Worm (Caenorhabditis elegans) whole organism, L1 larva: Measurements from ENCODE around the gene rpn-1.

Experiments
- ama-1 ChIP-seq: fragments of 150-350 bp; optimal IDR thresholded peaks from 2 replicates; lab custom pipeline; 2014
- blmp-1 ChIP-seq: fragments of 150-350 bp; optimal IDR thresholded peaks from 2 replicates; lab custom pipeline; 2014; ENCODE audit warnings: missing biosample characterization, missing genetic modification characterization
- dpl-1 ChIP-seq, 3 experiments: fragments of 150-350 bp in 2 of 3; sonication (generic microtip) in 1 of 3; optimal IDR thresholded peaks; 2 replicates each; lab custom pipeline; 2014 to 2017; ENCODE audit warnings: missing biosample characterization in 3 of 3, missing genetic modification characterization in 3 of 3, missing genetic modification reagents in 3 of 3
- elt-2 ChIP-seq: sonication (generic microtip); optimal IDR thresholded peaks from 2 replicates; lab custom pipeline; 2016; ENCODE audit warnings: missing genetic modification characterization, mild to moderate bottlenecking, inconsistent platforms, missing compliant biosample characterization, missing genetic modification reagents
- fos-1 ChIP-seq: fragments of 150-350 bp; optimal IDR thresholded peaks from 2 replicates; lab custom pipeline; 2014; ENCODE audit warnings: missing biosample characterization, missing genetic modification characterization
- jun-1 ChIP-seq: fragments of 150-350 bp; optimal IDR thresholded peaks from 2 replicates; lab custom pipeline; 2014; ENCODE audit warnings: missing biosample characterization, missing genetic modification reagents, missing genetic modification characterization
- lin-39 ChIP-seq: fragments of 150-350 bp; optimal IDR thresholded peaks from 2 replicates; lab custom pipeline; 2014; ENCODE audit warnings: missing biosample characterization, missing genetic modification reagents, missing genetic modification characterization
- nhr-11 ChIP-seq: fragments of 150-350 bp; optimal IDR thresholded peaks from 2 replicates; lab custom pipeline; 2014; ENCODE audit warnings: missing biosample characterization, missing genetic modification characterization
- nhr-12 ChIP-seq: sonication (generic microtip); optimal IDR thresholded peaks from 2 replicates; lab custom pipeline; 2017; ENCODE audit warnings: missing biosample characterization, missing genetic modification characterization
- unc-62 ChIP-seq: fragments of 150-350 bp; optimal IDR thresholded peaks from 2 replicates; lab custom pipeline; 2014; ENCODE audit warnings: missing biosample characterization, missing genetic modification reagents, missing genetic modification characterization
- xbp-1 ChIP-seq: sonication (generic microtip); optimal IDR thresholded peaks from 2 replicates; lab custom pipeline; 2016; ENCODE audit warnings: missing genetic modification characterization, missing compliant biosample characterization

DNA sequence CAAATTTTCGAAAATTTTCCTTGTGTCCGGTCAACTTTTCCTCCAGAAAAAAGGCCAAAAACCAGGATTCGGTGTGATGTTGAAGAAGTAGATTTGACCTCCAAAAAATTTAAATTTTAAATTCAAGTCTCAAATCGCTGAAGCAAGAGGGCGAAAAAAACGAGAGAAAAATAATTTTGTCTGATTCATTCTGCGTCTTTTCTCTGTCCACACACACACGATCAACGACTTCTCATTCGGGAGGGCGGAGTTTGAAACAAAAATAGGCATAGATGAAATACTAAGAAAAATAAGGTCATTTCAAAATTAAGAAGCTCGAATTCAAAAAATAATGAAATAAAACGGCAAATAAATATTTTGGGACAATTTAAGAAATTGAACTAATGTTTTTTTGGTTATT is 50.4 kb downstream of the rpn-1 start, which contains the start of gene R13H7.2:
- TF ChIP-seq elt-2 (tag; lab: Kevin White, UChicago) (no peak), lin-39 (tag; lab: Kevin White, UChicago) (no peak), ama-1 (lab: Kevin White, UChicago) (no peak), xbp-1 (tag; lab: Kevin White, UChicago) (no peak), fos-1 (tag; lab: Kevin White, UChicago) (no peak), blmp-1 (no peak), nhr-11 (no peak), unc-62 (GFP tag; lab: Kevin White, UChicago) (no peak), jun-1 (tag; lab: Kevin White, UChicago) (no peak), dpl-1 (GFP tag; optimal IDR thresholded peaks at IDR 0.05; lab: Kevin White, UChicago) (no peak), nhr-12 (tag; lab: Kevin White, UChicago) (no peak)
